Fruit fly (Drosophila melanogaster) whole organism, adult: ENCODE measurements around the gene CG2211.

Source experiments
- CG11617 ChIP-seq: fragments of 200-800 bp; sonication (Bioruptor generic); optimal IDR thresholded peaks from 2 replicates; lab custom pipeline; 2017; ENCODE audit warnings: mild to moderate bottlenecking, missing biosample characterization, missing genetic modification reagents, missing genetic modification characterization
- CG12768 ChIP-seq: fragments of 200-800 bp; sonication (Bioruptor generic); optimal IDR thresholded peaks from 2 replicates; lab custom pipeline; 2017; ENCODE audit warnings: missing biosample characterization, missing genetic modification characterization, mild to moderate bottlenecking, moderate library complexity, missing genetic modification reagents
- CG1620 ChIP-seq: fragments of 200-800 bp; sonication (Bioruptor generic); optimal IDR thresholded peaks from 2 replicates; lab custom pipeline; 2016; ENCODE audit warnings: missing biosample characterization, missing genetic modification characterization
- CG7101 ChIP-seq: fragments of 200-800 bp; sonication (Bioruptor generic); optimal IDR thresholded peaks from 2 replicates; lab custom pipeline; 2018; ENCODE audit warnings: missing biosample characterization, mild to moderate bottlenecking, missing genetic modification characterization, moderate library complexity
- Clk ChIP-seq: fragments of 200-800 bp; sonication (Bioruptor generic); optimal IDR thresholded peaks from 2 replicates; lab custom pipeline; 2017; ENCODE audit warnings: missing biosample characterization, missing genetic modification characterization
- Hr96 ChIP-seq: fragments of 200-800 bp; sonication (Bioruptor generic); optimal IDR thresholded peaks from 2 replicates; lab custom pipeline; 2016; ENCODE audit warnings: missing biosample characterization, missing genetic modification characterization

DNA sequence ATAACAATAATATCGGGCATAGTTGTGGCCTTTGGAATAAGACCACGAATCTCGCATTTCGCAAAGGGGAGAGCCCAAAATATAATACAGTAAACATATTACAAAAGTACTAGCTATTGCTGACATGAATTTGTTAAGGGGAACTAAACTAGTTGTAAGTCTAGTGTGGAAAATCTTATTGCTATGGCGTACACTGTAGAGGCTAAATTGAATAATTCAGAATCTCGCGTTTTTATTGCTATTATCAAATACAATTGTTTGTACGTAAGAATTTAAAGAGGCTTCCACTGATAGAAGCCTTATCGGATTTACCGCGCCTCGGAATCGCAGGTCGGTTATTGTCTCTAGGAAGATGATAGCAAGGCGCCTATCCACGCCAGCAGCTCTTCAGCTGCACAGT lies 29.8 kb downstream of the CG2211 start:
- no peak for TF ChIP-seq Hr96 (GFP tag; lab: Kevin White, UChicago)
- no peak for TF ChIP-seq CG11617 (GFP tag; lab: Kevin White, UChicago)
- no peak for TF ChIP-seq Clk (GFP tag; lab: Kevin White, UChicago)
- TF ChIP-seq CG1620 (GFP tag; lab: Kevin White, UChicago): no peak
- no peak for TF ChIP-seq CG7101 (tag; lab: Kevin White, UChicago)
- TF ChIP-seq CG12768 (GFP tag; lab: Kevin White, UChicago): peak; percentile 20
